Fruit fly (Drosophila melanogaster): ENCODE data around the gene Or1a.

- TF ChIP-seq Ets97D (GFP tag; optimal IDR thresholded peaks at IDR 0.05) (no peak), trem (tag; optimal IDR thresholded peaks at IDR 0.05) (no peak)
Measured at dm6 chrX:353929-354515, 39.1 kb downstream of the Or1a start.
